Worm (Caenorhabditis elegans): ENCODE results near the gene C49A9.4.

The C49A9.4 gene

DNA sequence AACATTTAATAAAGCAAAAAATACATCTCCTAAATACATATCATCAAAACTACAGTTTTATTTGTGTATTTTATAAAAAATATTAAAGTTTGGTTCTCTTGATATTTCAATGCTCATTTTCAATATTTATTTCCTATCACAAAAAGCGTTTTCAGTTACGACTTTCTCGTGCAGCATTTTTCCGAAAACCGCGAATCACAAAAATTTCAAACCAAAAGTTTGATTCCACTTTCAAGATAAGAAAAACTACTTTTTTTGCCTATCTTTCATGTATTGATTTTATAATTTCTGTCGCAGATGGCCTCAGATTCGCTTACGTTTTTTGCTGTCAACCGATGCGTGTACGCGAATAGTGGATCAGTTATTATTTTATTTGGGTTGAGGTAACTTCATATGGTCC lies at the start of gene C49A9.4:
Gene C49A9.4 (plus strand): TSS at position 265 of the 400 bp plus-strand sequence.
- TF ChIP-seq jun-1 (tag; optimal IDR thresholded peaks at IDR 0.05) (no peak), hpl-2 (GFP tag; optimal IDR thresholded peaks at IDR 0.05) (peak; percentile 35), zag-1 (tag; optimal IDR thresholded peaks at IDR 0.05) (no peak), sup-37 (GFP tag; optimal IDR thresholded peaks at IDR 0.05) (no peak), elt-2 (tag; optimal IDR thresholded peaks at IDR 0.05) (peak; percentile 27), ces-1 (GFP tag; optimal IDR thresholded peaks at IDR 0.05) (no peak), sptf-1 (tag; optimal IDR thresholded peaks at IDR 0.05) (no peak), nhr-76 (tag; optimal IDR thresholded peaks at IDR 0.05) (no peak), irx-1 (tag; optimal IDR thresholded peaks at IDR 0.05) (no peak), lsy-2 (tag; optimal IDR thresholded peaks at IDR 0.05) (no peak), egl-13 (tag; optimal IDR thresholded peaks at IDR 0.05) (no peak), ceh-90 (tag; optimal IDR thresholded peaks at IDR 0.05) (no peak), mef-2 (tag; optimal IDR thresholded peaks at IDR 0.05) (no peak), efl-1 (optimal IDR thresholded peaks at IDR 0.05) (no peak), efl-1 (GFP tag; optimal IDR thresholded peaks at IDR 0.05 in 1 of 2) (peak in 1 of 2 experiments; percentile 42), fkh-4 (tag; optimal IDR thresholded peaks at IDR 0.05; ENCODE audit: borderline replicate concordance) (no peak)

DNA sequence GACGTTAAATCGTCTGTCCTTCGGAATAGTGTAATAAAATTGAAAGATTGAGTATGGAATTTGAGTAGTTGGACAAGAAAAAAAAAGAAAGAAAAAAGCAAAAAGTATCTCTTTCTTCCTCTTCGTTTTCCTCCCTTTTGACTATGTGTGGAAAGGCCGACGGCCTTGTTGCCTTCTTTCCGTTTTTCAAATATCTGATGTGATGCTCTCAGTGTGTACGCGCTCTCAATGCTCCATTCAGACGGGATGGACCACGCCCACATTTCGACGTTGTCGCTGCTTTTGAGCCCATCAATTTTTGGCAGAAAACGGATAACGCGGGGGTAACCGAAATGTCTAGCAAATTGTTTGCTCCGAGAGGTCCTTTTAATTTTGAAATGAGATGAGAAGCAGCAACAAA lies 46.5 kb upstream of the C49A9.4 start:
- TF ChIP-seq ets-5 (GFP tag; IDR thresholded peaks at IDR 0.05), result no peak
- no peak for TF ChIP-seq irx-1 (tag; optimal IDR thresholded peaks at IDR 0.05)
- no peak for TF ChIP-seq nhr-71 (tag; optimal IDR thresholded peaks at IDR 0.05)
- TF ChIP-seq mep-1 (tag; optimal IDR thresholded peaks at IDR 0.05), result no peak
- no peak for TF ChIP-seq hlh-17 (GFP tag; optimal IDR thresholded peaks at IDR 0.05; ENCODE audit: borderline replicate concordance)
- peak; percentile 68 for TF ChIP-seq fkh-10 (GFP tag; optimal IDR thresholded peaks at IDR 0.05)
- peak; percentile 53 for TF ChIP-seq lin-14 (GFP tag; optimal IDR thresholded peaks at IDR 0.05)

DNA sequence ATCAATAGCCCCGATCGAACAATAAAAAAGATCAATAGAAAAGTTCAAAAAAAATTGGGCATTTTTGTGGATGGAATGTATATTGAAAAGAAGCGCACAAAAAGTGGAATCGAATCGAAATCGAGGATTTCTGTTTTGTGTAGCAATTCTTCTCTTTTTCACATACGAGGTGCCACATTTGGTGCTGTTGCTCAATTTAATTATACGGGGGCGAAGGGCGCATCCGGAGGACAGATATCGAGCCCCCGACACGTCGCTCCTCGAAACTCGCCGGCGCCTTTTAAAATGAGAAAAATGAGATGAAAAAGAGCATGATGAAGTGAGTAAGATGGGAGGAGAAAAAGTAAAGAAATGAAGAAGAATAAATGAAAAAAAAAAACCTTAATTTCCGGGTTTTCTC lies 42.1 kb upstream of the C49A9.4 start:
- no peak for TF ChIP-seq C04F5.9 (tag; optimal IDR thresholded peaks at IDR 0.05)
- peak; percentile 32 for TF ChIP-seq nhr-85 (tag)
- TF ChIP-seq fkh-10 (GFP tag; optimal IDR thresholded peaks at IDR 0.05), result peak; percentile 25
- peak; percentile 58 for TF ChIP-seq lin-14 (GFP tag; optimal IDR thresholded peaks at IDR 0.05)
- TF ChIP-seq vab-15 (tag; optimal IDR thresholded peaks at IDR 0.05), result no peak
- TF ChIP-seq rnt-1 (tag; optimal IDR thresholded peaks at IDR 0.05), result no peak

DNA sequence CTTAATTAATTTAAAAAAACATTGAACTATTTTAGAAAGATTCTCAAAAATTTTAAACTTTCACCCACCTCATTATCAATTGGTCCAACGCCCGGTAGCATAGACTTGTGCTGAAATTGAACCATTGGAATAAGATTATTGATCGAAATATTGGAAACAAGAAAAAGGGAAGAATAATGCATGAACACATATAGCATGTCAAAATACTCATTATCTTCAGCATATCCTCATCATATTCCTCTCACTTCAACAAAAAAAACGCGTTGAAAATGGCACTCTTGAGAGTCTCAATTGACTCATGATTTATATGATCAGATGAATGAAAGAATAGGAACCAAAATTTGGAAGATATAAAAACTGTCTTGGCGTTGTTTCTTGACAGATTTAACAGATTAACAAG lies 35.7 kb upstream of the C49A9.4 start, which contains the start of gene unc-77:
Gene unc-77 (minus strand): TSS at position 101 of the 400 bp plus-strand sequence.
- no peak for TF ChIP-seq nhr-11 (tag; optimal IDR thresholded peaks at IDR 0.05)
- no peak for TF ChIP-seq lsy-2 (tag; optimal IDR thresholded peaks at IDR 0.05)
- TF ChIP-seq nhr-71 (tag; optimal IDR thresholded peaks at IDR 0.05), result no peak
- TF ChIP-seq blmp-1 (tag; optimal IDR thresholded peaks at IDR 0.05), result no peak
- TF ChIP-seq ceh-90 (tag; optimal IDR thresholded peaks at IDR 0.05), result no peak
- no peak for TF ChIP-seq dpl-1 (GFP tag; optimal IDR thresholded peaks at IDR 0.05)
- TF ChIP-seq nhr-237 (tag; optimal IDR thresholded peaks at IDR 0.05), result no peak
- no peak for TF ChIP-seq pag-3 (tag; optimal IDR thresholded peaks at IDR 0.05; ENCODE audit: borderline replicate concordance, insufficient read depth)
- TF ChIP-seq lin-14 (GFP tag; optimal IDR thresholded peaks at IDR 0.05), result no peak

DNA sequence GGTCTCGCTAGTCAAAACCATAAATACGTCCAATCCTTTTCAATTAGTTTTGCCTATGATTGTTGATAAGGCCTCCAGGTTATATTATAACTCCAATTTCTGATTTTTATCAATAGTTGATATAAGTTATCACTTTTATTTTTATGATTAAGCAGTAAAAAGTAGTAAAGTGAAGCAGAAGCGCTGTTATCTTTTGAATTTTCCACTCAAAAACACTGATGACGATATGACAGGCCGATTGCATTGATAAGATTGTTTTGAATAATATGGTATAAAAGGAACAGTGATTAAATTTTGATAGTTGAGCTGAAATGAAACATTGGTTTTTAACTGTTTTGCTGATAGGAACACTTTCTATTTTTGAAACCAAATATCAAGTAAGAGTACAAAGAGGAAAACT lies 33.9 kb upstream of the C49A9.4 start, which contains the start of gene asp-9:
Gene asp-9 (plus strand): TSS at position 312 of the 400 bp plus-strand sequence.
- no peak for TF ChIP-seq C34B4.2 (tag; optimal IDR thresholded peaks at IDR 0.05)
- no peak for TF ChIP-seq tbx-2 (tag; optimal IDR thresholded peaks at IDR 0.05)
- peak; percentile 40 for TF ChIP-seq elt-2 (tag; optimal IDR thresholded peaks at IDR 0.05)

DNA sequence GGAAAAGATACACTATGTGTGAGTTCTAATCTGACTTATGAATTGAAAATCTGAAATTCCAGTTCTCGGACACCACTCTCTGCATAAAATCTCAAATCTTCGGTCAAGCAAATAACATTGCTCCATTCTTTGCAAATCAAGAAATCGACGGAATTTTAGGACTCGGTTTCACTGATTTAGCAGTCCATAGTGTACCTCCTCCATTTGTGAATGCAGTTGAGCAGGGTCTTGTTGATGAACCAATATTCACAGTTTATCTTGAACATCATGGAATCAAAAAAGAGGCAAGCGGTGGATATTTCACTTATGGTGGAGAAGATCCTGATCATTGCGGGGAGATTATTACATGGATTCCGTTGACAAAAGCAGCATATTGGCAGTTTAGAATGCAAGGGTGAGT lies 32.3 kb upstream of the C49A9.4 start:
- TF ChIP-seq ama-1 (optimal IDR thresholded peaks at IDR 0.05) (no peak), lin-13 (GFP tag; optimal IDR thresholded peaks at IDR 0.05) (no peak), ceh-8 (GFP tag; optimal IDR thresholded peaks at IDR 0.05) (no peak), snpc-4 (tag; optimal IDR thresholded peaks at IDR 0.05) (no peak), egl-27 (tag; optimal IDR thresholded peaks at IDR 0.05) (no peak), snu-23 (GFP tag; optimal IDR thresholded peaks at IDR 0.05) (no peak), F16B12.6 (tag; optimal IDR thresholded peaks at IDR 0.05) (no peak), blmp-1 (tag; optimal IDR thresholded peaks at IDR 0.05) (no peak), aly-2 (tag; optimal IDR thresholded peaks at IDR 0.05) (no peak), nhr-84 (tag; optimal IDR thresholded peaks at IDR 0.05) (no peak), zag-1 (tag; optimal IDR thresholded peaks at IDR 0.05) (no peak), ztf-11 (tag; optimal IDR thresholded peaks at IDR 0.05) (no peak), nhr-11 (tag; optimal IDR thresholded peaks at IDR 0.05) (no peak), ceh-82 (tag; optimal IDR thresholded peaks at IDR 0.05) (no peak)

Measured in whole organism, L1 larva.